Worm (Caenorhabditis elegans): ENCODE data around the gene bath-42.

ce11 chrIII:8121132-8121531, 42.1 kb downstream of the bath-42 start, which contains the start of gene gei-8:
- no peak for TF ChIP-seq dve-1 (tag; optimal IDR thresholded peaks at IDR 0.05)
- TF ChIP-seq ceh-24 (tag; optimal IDR thresholded peaks at IDR 0.05), result no peak
- no peak for TF ChIP-seq elt-2 (tag; optimal IDR thresholded peaks at IDR 0.05)
- TF ChIP-seq ama-1 (optimal IDR thresholded peaks at IDR 0.05), result no peak
- no peak for TF ChIP-seq pqm-1 (tag; optimal IDR thresholded peaks at IDR 0.05)
- no peak for TF ChIP-seq pha-4 (tag; optimal IDR thresholded peaks at IDR 0.05)
- no peak for TF ChIP-seq rnt-1 (tag; optimal IDR thresholded peaks at IDR 0.05)
- no peak for TF ChIP-seq tbx-7 (tag; optimal IDR thresholded peaks at IDR 0.05)
- no peak for TF ChIP-seq fkh-10 (GFP tag; optimal IDR thresholded peaks at IDR 0.05)
- TF ChIP-seq sox-2 (GFP tag; IDR thresholded peaks at IDR 0.05), result no peak
